Fruit fly (Drosophila melanogaster) whole organism, prepupa: Measurements from ENCODE around the gene CG33703.

Experiments used
- Blimp-1 ChIP-seq: fragments of 200-800 bp; sonication (Bioruptor generic); optimal IDR thresholded peaks from 3 replicates; lab custom pipeline; 2017; ENCODE audit warnings: missing biosample characterization, missing genetic modification characterization, mild to moderate bottlenecking, moderate library complexity, missing genetic modification reagents
- CG10631 ChIP-seq: fragments of 200-800 bp; sonication (Bioruptor generic); optimal IDR thresholded peaks from 2 replicates; lab custom pipeline; 2016; ENCODE audit warnings: missing biosample characterization, missing genetic modification characterization
- CG10669 ChIP-seq: fragments of 200-800 bp; sonication (Bioruptor generic); optimal IDR thresholded peaks from 3 replicates; lab custom pipeline; 2018; ENCODE audit warnings: missing biosample characterization, mild to moderate bottlenecking, missing genetic modification characterization, moderate library complexity
- CG11294 ChIP-seq: fragments of 200-800 bp; sonication (Bioruptor generic); IDR thresholded peaks from 2 replicates; pipeline ENCODE4 v1.3.6; 2022; ENCODE audit warnings: missing biosample characterization, missing genetic modification characterization
- CG11762 ChIP-seq: fragments of 200-800 bp; sonication (Bioruptor generic); optimal IDR thresholded peaks from 3 replicates; lab custom pipeline; 2016; ENCODE audit warnings: missing biosample characterization, missing genetic modification characterization; ENCODE audit not compliant: insufficient read depth
- CG11902 ChIP-seq: fragments of 200-800 bp; sonication (Bioruptor generic); optimal IDR thresholded peaks from 3 replicates; lab custom pipeline; 2016; ENCODE audit warnings: missing biosample characterization, missing genetic modification characterization
- CG1621 ChIP-seq: fragments of 200-800 bp; sonication (Bioruptor generic); optimal IDR thresholded peaks from 3 replicates; lab custom pipeline; 2018; ENCODE audit warnings: missing biosample characterization, mild to moderate bottlenecking, missing genetic modification characterization
- CG16779 ChIP-seq: fragments of 200-800 bp; sonication (Bioruptor generic); optimal IDR thresholded peaks from 3 replicates; lab custom pipeline; 2017; ENCODE audit warnings: missing biosample characterization, mild to moderate bottlenecking, missing genetic modification characterization
- CG3032 ChIP-seq: fragments of 200-800 bp; optimal IDR thresholded peaks from 2 replicates; lab custom pipeline; 2019; ENCODE audit warnings: missing biosample characterization, mild to moderate bottlenecking, missing genetic modification characterization, moderate library complexity
- CG31627 ChIP-seq: fragments of 200-800 bp; sonication (Bioruptor generic); optimal IDR thresholded peaks from 3 replicates; lab custom pipeline; 2016; ENCODE audit warnings: missing biosample characterization, missing genetic modification characterization
- CG32006 ChIP-seq: fragments of 200-800 bp; sonication (Bioruptor generic); optimal IDR thresholded peaks from 3 replicates; lab custom pipeline; 2017; ENCODE audit warnings: missing biosample characterization, mild to moderate bottlenecking, missing genetic modification characterization
- CG34406 ChIP-seq: fragments of 200-800 bp; sonication (Bioruptor generic); optimal IDR thresholded peaks from 3 replicates; lab custom pipeline; 2016; ENCODE audit warnings: missing biosample characterization, missing genetic modification characterization
- CG4318 ChIP-seq: fragments of 200-800 bp; sonication (Bioruptor generic); optimal IDR thresholded peaks from 3 replicates; lab custom pipeline; 2017; ENCODE audit warnings: missing biosample characterization, mild to moderate bottlenecking, missing genetic modification characterization
- CG6276 ChIP-seq: fragments of 200-800 bp; sonication (Bioruptor generic); optimal IDR thresholded peaks from 2 replicates; lab custom pipeline; 2017; ENCODE audit warnings: missing biosample characterization, mild to moderate bottlenecking, missing genetic modification characterization
- CG6792 ChIP-seq: fragments of 200-800 bp; sonication (Bioruptor generic); optimal IDR thresholded peaks from 3 replicates; lab custom pipeline; 2016; ENCODE audit warnings: missing biosample characterization, missing genetic modification characterization
- CG6808 ChIP-seq: fragments of 200-800 bp; sonication (Bioruptor generic); optimal IDR thresholded peaks from 3 replicates; lab custom pipeline; 2017; ENCODE audit warnings: missing biosample characterization, missing genetic modification characterization, mild to moderate bottlenecking, moderate library complexity, missing genetic modification reagents
- CG6854 ChIP-seq: fragments of 200-800 bp; sonication (Bioruptor generic); optimal IDR thresholded peaks from 2 replicates; lab custom pipeline; 2017; ENCODE audit warnings: missing biosample characterization, mild to moderate bottlenecking, missing genetic modification characterization
- CG7368 ChIP-seq: fragments of 200-800 bp; sonication (Bioruptor generic); optimal IDR thresholded peaks from 3 replicates; lab custom pipeline; 2016; ENCODE audit warnings: missing biosample characterization, missing genetic modification characterization
- CG8632 ChIP-seq: fragments of 200-800 bp; sonication (Bioruptor generic); optimal IDR thresholded peaks from 3 replicates; lab custom pipeline; 2016; ENCODE audit warnings: missing biosample characterization, missing genetic modification characterization
- CG9139 ChIP-seq: fragments of 200-800 bp; sonication (Bioruptor generic); optimal IDR thresholded peaks from 3 replicates; lab custom pipeline; 2017; ENCODE audit warnings: missing biosample characterization, mild to moderate bottlenecking, missing genetic modification characterization
- Eip75B ChIP-seq: fragments of 200-800 bp; sonication (Bioruptor generic); optimal IDR thresholded peaks from 3 replicates; lab custom pipeline; 2016; ENCODE audit warnings: missing biosample characterization, missing genetic modification characterization
- Eip93F ChIP-seq: fragments of 200-800 bp; sonication (Bioruptor generic); optimal IDR thresholded peaks from 2 replicates; lab custom pipeline; 2016; ENCODE audit warnings: missing biosample characterization, mild to moderate bottlenecking, missing genetic modification characterization
- Ets21C ChIP-seq: fragments of 200-800 bp; sonication (Bioruptor generic); optimal IDR thresholded peaks from 3 replicates; lab custom pipeline; 2016; ENCODE audit warnings: missing biosample characterization, missing genetic modification characterization
- Ets96B ChIP-seq: fragments of 200-800 bp; optimal IDR thresholded peaks from 2 replicates; lab custom pipeline; 2019; ENCODE audit warnings: missing biosample characterization, mild to moderate bottlenecking, missing genetic modification characterization, moderate library complexity
- Gug ChIP-seq: fragments of 200-800 bp; sonication (Bioruptor generic); IDR thresholded peaks from 2 replicates; pipeline ENCODE4 v1.3.6; 2022; ENCODE audit warnings: missing biosample characterization, missing genetic modification characterization
- Hr38 ChIP-seq: sonication (Bioruptor generic); optimal IDR thresholded peaks from 2 replicates; lab custom pipeline; 2016; ENCODE audit warnings: missing biosample characterization, missing genetic modification characterization
- Hr39 ChIP-seq: fragments of 200-800 bp; sonication (Bioruptor generic); optimal IDR thresholded peaks from 2 replicates; lab custom pipeline; 2016; ENCODE audit warnings: missing biosample characterization, missing genetic modification characterization
- Hr4 ChIP-seq: fragments of 200-800 bp; sonication (Bioruptor generic); optimal IDR thresholded peaks from 3 replicates; lab custom pipeline; 2016; ENCODE audit warnings: missing biosample characterization, missing genetic modification characterization
- Lpt ChIP-seq: fragments of 200-800 bp; sonication (Bioruptor generic); optimal IDR thresholded peaks from 3 replicates; lab custom pipeline; 2016; ENCODE audit warnings: missing biosample characterization, missing genetic modification characterization
- Met ChIP-seq: fragments of 200-800 bp; sonication (Bioruptor generic); optimal IDR thresholded peaks from 3 replicates; lab custom pipeline; 2016; ENCODE audit warnings: missing biosample characterization, missing genetic modification characterization
- OdsH ChIP-seq: fragments of 200-800 bp; sonication (Bioruptor generic); optimal IDR thresholded peaks from 3 replicates; lab custom pipeline; 2016; ENCODE audit warnings: missing biosample characterization, missing genetic modification characterization
- Smox ChIP-seq: fragments of 200-800 bp; sonication (Bioruptor generic); optimal IDR thresholded peaks from 3 replicates; lab custom pipeline; 2016; ENCODE audit warnings: missing biosample characterization, missing genetic modification characterization
- Sox102F ChIP-seq: fragments of 200-800 bp; sonication (Bioruptor generic); optimal IDR thresholded peaks from 2 replicates; lab custom pipeline; 2016; ENCODE audit warnings: missing biosample characterization, mild to moderate bottlenecking, missing genetic modification characterization
- Sox15 ChIP-seq: fragments of 200-800 bp; sonication (Bioruptor generic); optimal IDR thresholded peaks from 3 replicates; lab custom pipeline; 2016; ENCODE audit warnings: missing biosample characterization, missing genetic modification characterization
- achi ChIP-seq: fragments of 200-800 bp; sonication (Bioruptor generic); optimal IDR thresholded peaks from 3 replicates; lab custom pipeline; 2016; ENCODE audit warnings: missing biosample characterization, missing genetic modification characterization
- cyc ChIP-seq: fragments of 200-800 bp; sonication (Bioruptor generic); optimal IDR thresholded peaks from 3 replicates; lab custom pipeline; 2016; ENCODE audit warnings: missing biosample characterization, missing genetic modification characterization
- dsx ChIP-seq: fragments of 200-800 bp; optimal IDR thresholded peaks from 3 replicates; lab custom pipeline; 2019; ENCODE audit warnings: missing biosample characterization, mild to moderate bottlenecking, missing genetic modification characterization, moderate library complexity; ENCODE audit not compliant: poor library complexity, severe bottlenecking
- eg ChIP-seq: fragments of 200-800 bp; sonication (Bioruptor generic); IDR thresholded peaks from 3 replicates; pipeline ENCODE4 v1.3.6; 2022; ENCODE audit warnings: missing biosample characterization, missing genetic modification characterization
- esn ChIP-seq: fragments of 200-800 bp; sonication (Bioruptor generic); optimal IDR thresholded peaks from 2 replicates; lab custom pipeline; 2016; ENCODE audit warnings: missing biosample characterization, mild to moderate bottlenecking, missing genetic modification characterization, moderate library complexity
- fd59A ChIP-seq: fragments of 200-800 bp; sonication (Bioruptor generic); optimal IDR thresholded peaks from 2 replicates; lab custom pipeline; 2017; ENCODE audit warnings: missing biosample characterization, mild to moderate bottlenecking, missing genetic modification characterization, missing genetic modification reagents
- lz ChIP-seq: fragments of 200-800 bp; sonication (Bioruptor generic); optimal IDR thresholded peaks from 3 replicates; lab custom pipeline; 2016; ENCODE audit warnings: missing biosample characterization, missing genetic modification characterization
- net ChIP-seq: fragments of 200-800 bp; sonication (Bioruptor generic); optimal IDR thresholded peaks from 3 replicates; lab custom pipeline; 2016; ENCODE audit warnings: missing biosample characterization, missing genetic modification characterization
- pdm3 ChIP-seq: fragments of 200-800 bp; sonication (Bioruptor generic); optimal IDR thresholded peaks from 3 replicates; lab custom pipeline; 2016; ENCODE audit warnings: missing biosample characterization, missing genetic modification characterization
- spab ChIP-seq: fragments of 200-800 bp; sonication (Bioruptor generic); optimal IDR thresholded peaks from 2 replicates; lab custom pipeline; 2017; ENCODE audit warnings: missing biosample characterization, mild to moderate bottlenecking, missing genetic modification characterization, missing genetic modification reagents
- ss ChIP-seq, 2 experiments: fragments of 200-800 bp; sonication (Bioruptor generic); optimal IDR thresholded peaks; 2 replicates in 1 of 2; 3 replicates in 1 of 2; lab custom pipeline; 2017 to 2018; ENCODE audit warnings: mild to moderate bottlenecking in 2 of 2, missing biosample characterization in 2 of 2, missing genetic modification characterization in 2 of 2, moderate library complexity in 1 of 2
- svp ChIP-seq: fragments of 200-800 bp; sonication (Bioruptor generic); peaks from one replicate; lab custom pipeline; 2016; ENCODE audit warnings: missing biosample characterization, missing genetic modification characterization
- topi ChIP-seq: fragments of 200-800 bp; sonication (Bioruptor generic); optimal IDR thresholded peaks from 3 replicates; lab custom pipeline; 2016; ENCODE audit warnings: missing biosample characterization, missing genetic modification characterization
- vri ChIP-seq: fragments of 200-800 bp; sonication (Bioruptor generic); optimal IDR thresholded peaks from 3 replicates; lab custom pipeline; 2016; ENCODE audit warnings: missing biosample characterization, mild to moderate bottlenecking, missing genetic modification characterization

CG33703 gene

DNA sequence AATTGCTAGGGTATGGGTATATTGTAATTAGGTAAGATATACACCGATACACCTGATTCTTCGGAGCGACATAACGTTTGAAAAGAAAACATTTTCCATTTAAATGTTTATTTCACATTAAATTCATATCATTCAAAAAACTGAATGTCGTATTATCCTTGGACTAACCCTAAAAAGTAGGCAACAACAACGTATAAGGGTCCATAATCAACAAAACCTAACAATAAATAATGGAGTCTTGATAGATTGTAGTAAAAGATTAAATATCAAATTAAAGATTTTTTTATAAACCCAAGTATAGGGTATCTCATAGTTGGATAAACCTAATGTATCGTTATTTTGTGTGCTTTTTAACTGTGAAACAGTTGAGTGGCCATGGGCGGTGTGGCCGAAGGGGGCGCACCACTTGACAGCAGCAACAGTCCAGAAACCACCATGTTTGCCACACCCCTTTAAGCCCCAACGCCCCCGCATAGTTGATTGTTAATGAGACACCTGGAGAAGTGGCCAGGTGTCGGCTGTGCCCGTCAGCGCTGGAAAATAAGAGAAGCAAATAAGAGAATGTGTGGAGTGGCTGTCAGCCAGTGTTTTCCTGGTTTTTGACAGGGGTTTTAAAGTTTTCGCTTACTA is 44.1 kb downstream of the CG33703 start (continued):
- TF ChIP-seq Hr38: no peak
- TF ChIP-seq CG16779 (tag; lab: Kevin White, UChicago): no peak
- no peak for TF ChIP-seq CG9139
- TF ChIP-seq topi (GFP tag; lab: Kevin White, UChicago): peak; percentile 23
- no peak for TF ChIP-seq CG3032 (tag; lab: Kevin White, UChicago)
- peak; percentile 46 for TF ChIP-seq OdsH (GFP tag; lab: Kevin White, UChicago)
- TF ChIP-seq net (GFP tag; lab: Kevin White, UChicago): peak; percentile 8
- no peak for TF ChIP-seq Sox102F (GFP tag; lab: Kevin White, UChicago)
- no peak for TF ChIP-seq Ets21C (GFP tag; lab: Kevin White, UChicago)
- TF ChIP-seq, all 60 proteins: peak for 16

- TF ChIP-seq vri (GFP tag; lab: Kevin White, UChicago): no peak
- TF ChIP-seq Gug: no peak
- TF ChIP-seq CG16779 (tag; lab: Kevin White, UChicago): peak; percentile 8
- TF ChIP-seq CG10631 (GFP tag; lab: Kevin White, UChicago): no peak
- peak; percentile 15 for TF ChIP-seq Sox102F (GFP tag; lab: Kevin White, UChicago)
- peak; percentile 68 to 71 for TF ChIP-seq ss (GFP tag; optimal IDR thresholded peaks at IDR 0.05; lab: Kevin White, UChicago)
- no peak for TF ChIP-seq esn
- TF ChIP-seq CG10669 (GFP tag; lab: Kevin White, UChicago): no peak
- no peak for TF ChIP-seq fd59A (GFP tag; lab: Kevin White, UChicago)
- TF ChIP-seq Hr4: no peak
- TF ChIP-seq eg: peak; percentile 83
- no peak for TF ChIP-seq CG4318 (GFP tag; lab: Kevin White, UChicago)
- TF ChIP-seq lz (GFP tag; lab: Kevin White, UChicago): no peak
- TF ChIP-seq dsx (GFP tag; lab: Kevin White, UChicago): no peak
- TF ChIP-seq Met (GFP tag; lab: Kevin White, UChicago): no peak
- peak; percentile 2 for TF ChIP-seq spab (GFP tag; lab: Kevin White, UChicago)
- no peak for TF ChIP-seq CG3032 (tag; lab: Kevin White, UChicago)
- TF ChIP-seq CG8632 (GFP tag; lab: Kevin White, UChicago): no peak
- peak; percentile 23 for TF ChIP-seq CG1621 (tag; lab: Kevin White, UChicago)
- TF ChIP-seq OdsH (GFP tag; lab: Kevin White, UChicago): no peak
- TF ChIP-seq CG6808 (GFP tag; lab: Kevin White, UChicago): peak; percentile 59
- peak; percentile 48 for TF ChIP-seq CG6854 (GFP tag; lab: Kevin White, UChicago)
- no peak for TF ChIP-seq svp
- TF ChIP-seq Eip93F (GFP tag; lab: Kevin White, UChicago): no peak
- no peak for TF ChIP-seq pdm3
- no peak for TF ChIP-seq CG32006
- no peak for TF ChIP-seq Blimp-1 (GFP tag; lab: Kevin White, UChicago)
- TF ChIP-seq CG11902 (GFP tag; lab: Kevin White, UChicago): no peak
- TF ChIP-seq Ets21C (GFP tag; lab: Kevin White, UChicago): no peak
- TF ChIP-seq Smox: no peak
- TF ChIP-seq CG7368 (GFP tag; lab: Kevin White, UChicago): no peak
- no peak for TF ChIP-seq Hr39 (GFP tag; lab: Kevin White, UChicago)
- peak; percentile 73 for TF ChIP-seq CG6276 (GFP tag; lab: Kevin White, UChicago)
- no peak; the same call in 1 of the 2 replicates for TF ChIP-seq CG11294 (GFP tag; lab: Robert Waterston, UW)
- peak; percentile 48 for TF ChIP-seq Lpt (GFP tag; lab: Kevin White, UChicago)
- TF ChIP-seq achi (GFP tag; lab: Kevin White, UChicago): peak; percentile 9
- no peak for TF ChIP-seq CG6792 (GFP tag; lab: Kevin White, UChicago)
- TF ChIP-seq Eip75B: no peak
- no peak for TF ChIP-seq Sox15
- peak; percentile 44 for TF ChIP-seq net (GFP tag; lab: Kevin White, UChicago)
- no peak for TF ChIP-seq CG31627
- no peak for TF ChIP-seq CG34406 (GFP tag; lab: Kevin White, UChicago)
- no peak for TF ChIP-seq Ets96B (tag; lab: Kevin White, UChicago)
- TF ChIP-seq CG11762 (GFP tag; lab: Kevin White, UChicago): no peak
- no peak for TF ChIP-seq cyc
Measured at dm6 chr3L:9467763-9468206, 44.7 kb downstream of the CG33703 start.
